Fruit fly (Drosophila melanogaster): Measurements from ENCODE around the gene Mfap1.

The Mfap1 gene

DNA sequence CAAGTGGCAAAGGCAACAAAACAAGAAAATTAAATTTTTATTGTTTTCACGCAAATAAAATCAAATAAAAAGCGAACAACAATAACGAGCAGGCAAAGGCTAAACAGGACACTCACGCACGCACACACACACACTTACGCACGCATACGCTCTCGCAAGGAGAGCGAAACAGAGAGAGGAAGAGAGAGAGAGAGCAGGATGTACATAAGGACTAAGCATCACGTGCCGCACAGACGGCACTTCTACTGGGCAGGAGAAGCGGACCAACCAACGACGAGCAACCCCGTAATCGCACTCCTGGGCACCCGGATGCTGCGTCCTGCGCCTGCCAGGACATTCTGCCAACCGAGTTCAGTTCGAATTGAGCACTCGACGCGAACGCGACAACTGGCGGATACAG lies 19.9 kb upstream of the Mfap1 start, which contains the start of gene Dbx:
Dbx (plus strand) TSS at position 365 of the 400 bp plus-strand sequence.
- no peak for TF ChIP-seq dmrt93B (GFP tag; optimal IDR thresholded peaks at IDR 0.05)
- TF ChIP-seq Hr78 (GFP tag; optimal IDR thresholded peaks at IDR 0.05) = no peak
- no peak for TF ChIP-seq Sp1 (GFP tag; optimal IDR thresholded peaks at IDR 0.05)
- TF ChIP-seq Dif (GFP tag; optimal IDR thresholded peaks at IDR 0.05; ENCODE audit: partially characterized antibody) = no peak
- no peak for TF ChIP-seq Vsx2 (GFP tag; optimal IDR thresholded peaks at IDR 0.05; ENCODE audit: partially characterized antibody)
- no peak for TF ChIP-seq br (GFP tag; optimal IDR thresholded peaks at IDR 0.05)
- no peak for TF ChIP-seq psq (GFP tag; optimal IDR thresholded peaks at IDR 0.05)
- no peak for TF ChIP-seq brk (GFP tag; optimal IDR thresholded peaks at IDR 0.05)
- TF ChIP-seq dl (GFP tag; optimal IDR thresholded peaks at IDR 0.05; ENCODE audit: insufficient read depth in 1 of 2, partially characterized antibody in 2 of 2) = no peak
- no peak for TF ChIP-seq OdsH (GFP tag; optimal IDR thresholded peaks at IDR 0.05)
- no peak for TF ChIP-seq lola (GFP tag; optimal IDR thresholded peaks at IDR 0.05)
- no peak for TF ChIP-seq Myc (optimal IDR thresholded peaks at IDR 0.05)
- no peak for TF ChIP-seq HLH106 (tag; optimal IDR thresholded peaks at IDR 0.05)
- no peak for TF ChIP-seq Jra (GFP tag; optimal IDR thresholded peaks at IDR 0.05)
- no peak for TF ChIP-seq Abd-B (GFP tag; optimal IDR thresholded peaks at IDR 0.05)
- no peak for TF ChIP-seq GATAd (GFP tag; optimal IDR thresholded peaks at IDR 0.05)
- no peak for TF ChIP-seq Hr83 (GFP tag; optimal IDR thresholded peaks at IDR 0.05; ENCODE audit: poor library complexity, severe bottlenecking)
- no peak for TF ChIP-seq CG32264 (GFP tag; optimal IDR thresholded peaks at IDR 0.05)
- TF ChIP-seq N (GFP tag; optimal IDR thresholded peaks at IDR 0.05) = no peak

- TF ChIP-seq br (GFP tag; optimal IDR thresholded peaks at IDR 0.05) (no peak), Vsx2 (GFP tag; optimal IDR thresholded peaks at IDR 0.05; ENCODE audit: partially characterized antibody) (no peak), Sp1 (GFP tag; optimal IDR thresholded peaks at IDR 0.05) (no peak), Hr78 (GFP tag; optimal IDR thresholded peaks at IDR 0.05) (no peak), dsf (GFP tag; optimal IDR thresholded peaks at IDR 0.05; ENCODE audit: borderline replicate concordance) (no peak), lola (GFP tag; optimal IDR thresholded peaks at IDR 0.05) (no peak), CrebA (GFP tag; optimal IDR thresholded peaks at IDR 0.05; ENCODE audit: borderline replicate concordance) (no peak), Abd-B (GFP tag; optimal IDR thresholded peaks at IDR 0.05) (no peak), HLH106 (tag; optimal IDR thresholded peaks at IDR 0.05) (no peak), sv (GFP tag; optimal IDR thresholded peaks at IDR 0.05) (no peak), Dif (GFP tag; optimal IDR thresholded peaks at IDR 0.05; ENCODE audit: partially characterized antibody) (no peak), Dfd (GFP tag; optimal IDR thresholded peaks at IDR 0.05) (no peak), dmrt93B (GFP tag; optimal IDR thresholded peaks at IDR 0.05) (no peak), CG9705 (GFP tag; optimal IDR thresholded peaks at IDR 0.05) (no peak), Hr83 (GFP tag; optimal IDR thresholded peaks at IDR 0.05; ENCODE audit: poor library complexity, severe bottlenecking) (no peak), Mio (GFP tag; optimal IDR thresholded peaks at IDR 0.05) (no peak), Rel (GFP tag; optimal IDR thresholded peaks at IDR 0.05) (no peak), Rel (tag; optimal IDR thresholded peaks at IDR 0.05) (no peak), N (GFP tag; optimal IDR thresholded peaks at IDR 0.05) (no peak), pan (optimal IDR thresholded peaks at IDR 0.05) (no peak), h (GFP tag; optimal IDR thresholded peaks at IDR 0.05) (no peak)
Observed at dm6 chr3L:1928959-1929358, 11.9 kb upstream of the Mfap1 start.

DNA sequence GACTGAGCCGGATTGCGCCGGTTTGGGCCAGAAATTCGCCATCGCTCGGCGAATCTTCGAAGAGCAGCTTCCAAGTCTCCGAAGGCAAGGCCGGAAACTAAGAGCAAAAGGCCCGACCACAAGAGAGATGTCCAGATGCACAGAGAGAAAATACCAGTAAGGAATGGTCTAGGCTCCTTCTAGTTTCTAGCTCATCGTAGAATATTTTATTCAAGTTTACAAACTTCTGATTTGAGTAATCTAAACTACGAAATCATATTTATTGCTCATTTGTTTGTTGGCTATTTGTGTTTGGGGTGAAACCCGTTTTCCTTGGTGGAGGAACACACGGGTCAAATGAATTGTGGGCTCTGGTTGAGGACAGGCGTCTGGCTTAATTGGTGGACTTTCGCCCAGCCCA lies 3.4 kb upstream of the Mfap1 start:
- TF ChIP-seq fru (GFP tag; optimal IDR thresholded peaks at IDR 0.05) (peak; percentile 21), pan (optimal IDR thresholded peaks at IDR 0.05) (no peak), jim (GFP tag; optimal IDR thresholded peaks at IDR 0.05) (no peak), HLH106 (tag; optimal IDR thresholded peaks at IDR 0.05) (peak; percentile 1), foxo (GFP tag; optimal IDR thresholded peaks at IDR 0.05) (peak in 1 of 2 experiments; percentile 4), dsf (GFP tag; optimal IDR thresholded peaks at IDR 0.05; ENCODE audit: borderline replicate concordance) (no peak), h (GFP tag; optimal IDR thresholded peaks at IDR 0.05) (peak; percentile 40)

dm6 chr3L:1938767-1939166 lies 2.1 kb upstream of the Mfap1 start, which contains the start of the genes CG46523 and CG5687:
TSS of gene CG46523 (minus strand) at chr3L:1939103.
TSS of gene CG5687 (minus strand) at chr3L:1939103.
- no peak for TF ChIP-seq Hr78 (GFP tag; optimal IDR thresholded peaks at IDR 0.05)
- TF ChIP-seq Rel (GFP tag; optimal IDR thresholded peaks at IDR 0.05) = no peak
- TF ChIP-seq Rel (tag; optimal IDR thresholded peaks at IDR 0.05) = peak; percentile 42

All from whole organism, wandering third instar larva.